Comparison of ENCODE assay signal across 1 worm cellular context in genomic region chrV:13715223-13715686, ce11.
TF ChIP-seq lines count a peak whose summit lies in the region.

TSS of gene zipt-9 (minus strand) at chrV:13715273.

TF ChIP-seq in whole organism, L4 larva, 104 proteins besides CTCF, POLR2A, EP300 and RAD21 (continued from another document):
- no peak for TF ChIP-seq F49E8.2 (tag; optimal IDR thresholded peaks at IDR 0.05; lab: Kevin White, UChicago; ENCODE audit: borderline replicate concordance)
- TF ChIP-seq php-3 (GFP tag; IDR thresholded peaks at IDR 0.05; lab: Robert Waterston, UW), result no peak
- TF ChIP-seq lin-1 (GFP tag; IDR thresholded peaks at IDR 0.05; lab: Robert Waterston, UW), result 0 out of 2 replicates have a peak, but pooled peaks have one; percentile 46
- TF ChIP-seq D1046.2 (GFP tag; IDR thresholded peaks at IDR 0.05; lab: Robert Waterston, UW), result no peak
- TF ChIP-seq madf-9 (GFP tag; conservative IDR thresholded peaks at IDR 0.05; lab: Robert Waterston, UW), result peak; percentile 47; the same call in 1 of the 2 replicates
- TF ChIP-seq nhr-48 (tag; optimal IDR thresholded peaks at IDR 0.05; lab: Kevin White, UChicago), result no peak
- no peak for TF ChIP-seq nhr-41 (GFP tag; IDR thresholded peaks at IDR 0.05; lab: Robert Waterston, UW)
- peak; percentile 61; the same call in 1 of the 2 replicates for TF ChIP-seq dmd-6 (GFP tag; IDR thresholded peaks at IDR 0.05; lab: Robert Waterston, UW)
- peak; percentile 56 for TF ChIP-seq hlh-11 (tag; optimal IDR thresholded peaks at IDR 0.05; lab: Kevin White, UChicago)
- TF ChIP-seq unc-62 (GFP tag; optimal IDR thresholded peaks at IDR 0.05 in 1 of 2; lab: Kevin White, UChicago), result peak in 1 of 2 experiments; percentile 84
- no peak for TF ChIP-seq unc-62 (tag; optimal IDR thresholded peaks at IDR 0.05; lab: Kevin White, UChicago)
- TF ChIP-seq ama-1 (optimal IDR thresholded peaks at IDR 0.05; lab: Kevin White, UChicago), result no peak
- TF ChIP-seq gei-8 (GFP tag; optimal IDR thresholded peaks at IDR 0.05; lab: Kevin White, UChicago), result no peak
- peak; percentile 46; the same call in 1 of the 2 replicates for TF ChIP-seq dmd-9 (GFP tag; IDR thresholded peaks at IDR 0.05; lab: Robert Waterston, UW)
- TF ChIP-seq hif-1 (tag; optimal IDR thresholded peaks at IDR 0.05; lab: Kevin White, UChicago), result peak in 1 of 2 experiments; percentile 88
- TF ChIP-seq hlh-30 (tag; optimal IDR thresholded peaks at IDR 0.05; lab: Kevin White, UChicago; ENCODE audit: insufficient read depth), result no peak
- peak; percentile 44 for TF ChIP-seq F37D6.2 (tag; optimal IDR thresholded peaks at IDR 0.05; lab: Kevin White, UChicago)
- no peak for TF ChIP-seq Y5F2A.4 (GFP tag; optimal IDR thresholded peaks at IDR 0.05; lab: Kevin White, UChicago)
TF ChIP-seq in whole organism, L4 larva: peak in this region for 33.
